Fruit fly (Drosophila melanogaster) whole organism, prepupa: ENCODE measurements around the gene Naprt.

Experiments
- Blimp-1 ChIP-seq: fragments of 200-800 bp; sonication (Bioruptor generic); optimal IDR thresholded peaks from 3 replicates; lab custom pipeline; 2017; ENCODE audit warnings: missing biosample characterization, missing genetic modification characterization, mild to moderate bottlenecking, moderate library complexity, missing genetic modification reagents
- CG10631 ChIP-seq: fragments of 200-800 bp; sonication (Bioruptor generic); optimal IDR thresholded peaks from 2 replicates; lab custom pipeline; 2016; ENCODE audit warnings: missing biosample characterization, missing genetic modification characterization
- CG11294 ChIP-seq: fragments of 200-800 bp; sonication (Bioruptor generic); IDR thresholded peaks from 2 replicates; pipeline ENCODE4 v1.3.6; 2022; ENCODE audit warnings: missing biosample characterization, missing genetic modification characterization
- CG11762 ChIP-seq: fragments of 200-800 bp; sonication (Bioruptor generic); optimal IDR thresholded peaks from 3 replicates; lab custom pipeline; 2016; ENCODE audit warnings: missing biosample characterization, missing genetic modification characterization; ENCODE audit not compliant: insufficient read depth
- CG11902 ChIP-seq: fragments of 200-800 bp; sonication (Bioruptor generic); optimal IDR thresholded peaks from 3 replicates; lab custom pipeline; 2016; ENCODE audit warnings: missing biosample characterization, missing genetic modification characterization
- CG1621 ChIP-seq: fragments of 200-800 bp; sonication (Bioruptor generic); optimal IDR thresholded peaks from 3 replicates; lab custom pipeline; 2018; ENCODE audit warnings: missing biosample characterization, mild to moderate bottlenecking, missing genetic modification characterization
- CG16779 ChIP-seq: fragments of 200-800 bp; sonication (Bioruptor generic); optimal IDR thresholded peaks from 3 replicates; lab custom pipeline; 2017; ENCODE audit warnings: missing biosample characterization, mild to moderate bottlenecking, missing genetic modification characterization
- CG3032 ChIP-seq: fragments of 200-800 bp; optimal IDR thresholded peaks from 2 replicates; lab custom pipeline; 2019; ENCODE audit warnings: missing biosample characterization, mild to moderate bottlenecking, missing genetic modification characterization, moderate library complexity
- CG31627 ChIP-seq: fragments of 200-800 bp; sonication (Bioruptor generic); optimal IDR thresholded peaks from 3 replicates; lab custom pipeline; 2016; ENCODE audit warnings: missing biosample characterization, missing genetic modification characterization
- CG32006 ChIP-seq: fragments of 200-800 bp; sonication (Bioruptor generic); optimal IDR thresholded peaks from 3 replicates; lab custom pipeline; 2017; ENCODE audit warnings: missing biosample characterization, mild to moderate bottlenecking, missing genetic modification characterization
- CG34406 ChIP-seq: fragments of 200-800 bp; sonication (Bioruptor generic); optimal IDR thresholded peaks from 3 replicates; lab custom pipeline; 2016; ENCODE audit warnings: missing biosample characterization, missing genetic modification characterization
- CG3919 ChIP-seq: fragments of 200-800 bp; sonication (Bioruptor generic); optimal IDR thresholded peaks from 3 replicates; lab custom pipeline; 2016; ENCODE audit warnings: missing biosample characterization, missing genetic modification characterization
- CG4318 ChIP-seq: fragments of 200-800 bp; sonication (Bioruptor generic); optimal IDR thresholded peaks from 3 replicates; lab custom pipeline; 2017; ENCODE audit warnings: missing biosample characterization, mild to moderate bottlenecking, missing genetic modification characterization
- CG6163 ChIP-seq: fragments of 200-800 bp; sonication (Bioruptor generic); IDR thresholded peaks from 3 replicates; pipeline ENCODE4 v1.3.6; 2022; ENCODE audit warnings: missing biosample characterization, missing genetic modification characterization
- CG6276 ChIP-seq: fragments of 200-800 bp; sonication (Bioruptor generic); optimal IDR thresholded peaks from 2 replicates; lab custom pipeline; 2017; ENCODE audit warnings: missing biosample characterization, mild to moderate bottlenecking, missing genetic modification characterization
- CG6792 ChIP-seq: fragments of 200-800 bp; sonication (Bioruptor generic); optimal IDR thresholded peaks from 3 replicates; lab custom pipeline; 2016; ENCODE audit warnings: missing biosample characterization, missing genetic modification characterization
- CG6808 ChIP-seq: fragments of 200-800 bp; sonication (Bioruptor generic); optimal IDR thresholded peaks from 3 replicates; lab custom pipeline; 2017; ENCODE audit warnings: missing biosample characterization, missing genetic modification characterization, mild to moderate bottlenecking, moderate library complexity, missing genetic modification reagents
- CG7368 ChIP-seq: fragments of 200-800 bp; sonication (Bioruptor generic); optimal IDR thresholded peaks from 3 replicates; lab custom pipeline; 2016; ENCODE audit warnings: missing biosample characterization, missing genetic modification characterization
- CG8119 ChIP-seq: fragments of 200-800 bp; sonication (Bioruptor generic); IDR thresholded peaks from 3 replicates; pipeline ENCODE4 v1.3.6; 2022; ENCODE audit warnings: missing biosample characterization, missing genetic modification characterization
- CG8319 ChIP-seq: fragments of 200-800 bp; sonication (Bioruptor generic); optimal IDR thresholded peaks from 3 replicates; lab custom pipeline; 2016; ENCODE audit warnings: missing biosample characterization, missing genetic modification characterization
- CG8632 ChIP-seq: fragments of 200-800 bp; sonication (Bioruptor generic); optimal IDR thresholded peaks from 3 replicates; lab custom pipeline; 2016; ENCODE audit warnings: missing biosample characterization, missing genetic modification characterization
- CG9139 ChIP-seq: fragments of 200-800 bp; sonication (Bioruptor generic); optimal IDR thresholded peaks from 3 replicates; lab custom pipeline; 2017; ENCODE audit warnings: missing biosample characterization, mild to moderate bottlenecking, missing genetic modification characterization
- Eip75B ChIP-seq: fragments of 200-800 bp; sonication (Bioruptor generic); optimal IDR thresholded peaks from 3 replicates; lab custom pipeline; 2016; ENCODE audit warnings: missing biosample characterization, missing genetic modification characterization
- Eip78C ChIP-seq: fragments of 200-800 bp; sonication (Bioruptor generic); peaks from one replicate; lab custom pipeline; 2016; ENCODE audit warnings: missing biosample characterization, missing genetic modification characterization
- Eip93F ChIP-seq: fragments of 200-800 bp; sonication (Bioruptor generic); optimal IDR thresholded peaks from 2 replicates; lab custom pipeline; 2016; ENCODE audit warnings: missing biosample characterization, mild to moderate bottlenecking, missing genetic modification characterization
- Ets21C ChIP-seq: fragments of 200-800 bp; sonication (Bioruptor generic); optimal IDR thresholded peaks from 3 replicates; lab custom pipeline; 2016; ENCODE audit warnings: missing biosample characterization, missing genetic modification characterization
- Ets96B ChIP-seq: fragments of 200-800 bp; optimal IDR thresholded peaks from 2 replicates; lab custom pipeline; 2019; ENCODE audit warnings: missing biosample characterization, mild to moderate bottlenecking, missing genetic modification characterization, moderate library complexity
- Hr38 ChIP-seq: sonication (Bioruptor generic); optimal IDR thresholded peaks from 2 replicates; lab custom pipeline; 2016; ENCODE audit warnings: missing biosample characterization, missing genetic modification characterization
- Hr39 ChIP-seq: fragments of 200-800 bp; sonication (Bioruptor generic); optimal IDR thresholded peaks from 2 replicates; lab custom pipeline; 2016; ENCODE audit warnings: missing biosample characterization, missing genetic modification characterization
- Hr4 ChIP-seq: fragments of 200-800 bp; sonication (Bioruptor generic); optimal IDR thresholded peaks from 3 replicates; lab custom pipeline; 2016; ENCODE audit warnings: missing biosample characterization, missing genetic modification characterization
- Lpt ChIP-seq: fragments of 200-800 bp; sonication (Bioruptor generic); optimal IDR thresholded peaks from 3 replicates; lab custom pipeline; 2016; ENCODE audit warnings: missing biosample characterization, missing genetic modification characterization
- OdsH ChIP-seq: fragments of 200-800 bp; sonication (Bioruptor generic); optimal IDR thresholded peaks from 3 replicates; lab custom pipeline; 2016; ENCODE audit warnings: missing biosample characterization, missing genetic modification characterization
- Smox ChIP-seq: fragments of 200-800 bp; sonication (Bioruptor generic); optimal IDR thresholded peaks from 3 replicates; lab custom pipeline; 2016; ENCODE audit warnings: missing biosample characterization, missing genetic modification characterization
- Sox14 ChIP-seq: fragments of 200-800 bp; sonication (Bioruptor generic); optimal IDR thresholded peaks from 3 replicates; lab custom pipeline; 2016; ENCODE audit warnings: missing biosample characterization, missing genetic modification characterization
- Sox15 ChIP-seq: fragments of 200-800 bp; sonication (Bioruptor generic); optimal IDR thresholded peaks from 3 replicates; lab custom pipeline; 2016; ENCODE audit warnings: missing biosample characterization, missing genetic modification characterization
- acj6 ChIP-seq: fragments of 200-800 bp; sonication (Bioruptor generic); optimal IDR thresholded peaks from 3 replicates; lab custom pipeline; 2016; ENCODE audit warnings: missing biosample characterization, missing genetic modification characterization
- cyc ChIP-seq: fragments of 200-800 bp; sonication (Bioruptor generic); optimal IDR thresholded peaks from 3 replicates; lab custom pipeline; 2016; ENCODE audit warnings: missing biosample characterization, missing genetic modification characterization
- dac ChIP-seq: fragments of 200-800 bp; sonication (Bioruptor generic); optimal IDR thresholded peaks from 2 replicates; lab custom pipeline; 2017; ENCODE audit warnings: missing biosample characterization, mild to moderate bottlenecking, missing genetic modification characterization
- dsx ChIP-seq: fragments of 200-800 bp; optimal IDR thresholded peaks from 3 replicates; lab custom pipeline; 2019; ENCODE audit warnings: missing biosample characterization, mild to moderate bottlenecking, missing genetic modification characterization, moderate library complexity; ENCODE audit not compliant: poor library complexity, severe bottlenecking
- esn ChIP-seq: fragments of 200-800 bp; sonication (Bioruptor generic); optimal IDR thresholded peaks from 2 replicates; lab custom pipeline; 2016; ENCODE audit warnings: missing biosample characterization, mild to moderate bottlenecking, missing genetic modification characterization, moderate library complexity
- fd59A ChIP-seq: fragments of 200-800 bp; sonication (Bioruptor generic); optimal IDR thresholded peaks from 2 replicates; lab custom pipeline; 2017; ENCODE audit warnings: missing biosample characterization, mild to moderate bottlenecking, missing genetic modification characterization, missing genetic modification reagents
- fd85E ChIP-seq: fragments of 200-800 bp; sonication (Bioruptor generic); optimal IDR thresholded peaks from 3 replicates; lab custom pipeline; 2016; ENCODE audit warnings: missing biosample characterization, missing genetic modification characterization
- fkh ChIP-seq: fragments of 200-800 bp; sonication (Bioruptor generic); optimal IDR thresholded peaks from 3 replicates; lab custom pipeline; 2017; ENCODE audit warnings: missing biosample characterization, mild to moderate bottlenecking, missing genetic modification characterization, moderate library complexity
- net ChIP-seq: fragments of 200-800 bp; sonication (Bioruptor generic); optimal IDR thresholded peaks from 3 replicates; lab custom pipeline; 2016; ENCODE audit warnings: missing biosample characterization, missing genetic modification characterization
- salr ChIP-seq, 2 experiments: fragments of 200-800 bp; sonication (Bioruptor generic); optimal IDR thresholded peaks; 3 replicates each; lab custom pipeline; 2016 to 2018; ENCODE audit warnings: missing biosample characterization in 2 of 2, missing genetic modification characterization in 2 of 2, mild to moderate bottlenecking in 1 of 2
- spab ChIP-seq: fragments of 200-800 bp; sonication (Bioruptor generic); optimal IDR thresholded peaks from 2 replicates; lab custom pipeline; 2017; ENCODE audit warnings: missing biosample characterization, mild to moderate bottlenecking, missing genetic modification characterization, missing genetic modification reagents
- svp ChIP-seq: fragments of 200-800 bp; sonication (Bioruptor generic); peaks from one replicate; lab custom pipeline; 2016; ENCODE audit warnings: missing biosample characterization, missing genetic modification characterization
- topi ChIP-seq: fragments of 200-800 bp; sonication (Bioruptor generic); optimal IDR thresholded peaks from 3 replicates; lab custom pipeline; 2016; ENCODE audit warnings: missing biosample characterization, missing genetic modification characterization
- vri ChIP-seq: fragments of 200-800 bp; sonication (Bioruptor generic); optimal IDR thresholded peaks from 3 replicates; lab custom pipeline; 2016; ENCODE audit warnings: missing biosample characterization, mild to moderate bottlenecking, missing genetic modification characterization

Naprt gene

DNA sequence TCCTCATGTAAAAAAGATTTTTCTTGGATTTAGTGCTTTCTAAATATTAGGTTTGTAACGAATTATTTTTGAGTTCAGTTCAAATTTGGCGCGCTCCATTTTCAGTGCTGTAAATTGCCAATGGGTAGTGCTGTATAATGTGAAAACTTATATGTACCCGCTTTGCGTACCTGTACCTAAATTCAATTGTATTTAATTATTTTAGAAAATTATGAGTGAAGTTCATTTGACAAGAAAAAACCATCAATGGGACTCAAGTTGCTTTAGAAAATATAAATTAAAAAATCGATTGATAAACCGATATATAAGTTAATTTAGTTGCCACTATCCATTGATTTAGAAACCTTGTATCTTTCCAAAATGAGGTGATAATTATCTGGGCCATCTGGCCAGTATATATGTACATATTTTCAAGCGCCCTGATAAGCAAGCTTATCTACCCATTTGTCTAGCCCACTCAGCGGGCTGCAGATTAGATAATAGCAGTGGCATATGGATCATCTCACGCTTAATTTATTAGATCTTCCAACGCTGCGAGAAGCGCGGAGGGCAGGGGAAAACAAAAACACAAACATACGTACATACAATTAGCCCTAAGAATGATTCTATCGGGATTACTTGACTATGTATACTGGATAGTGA lies 26.4 kb upstream of the Naprt start (continued):
- peak; percentile 27 for TF ChIP-seq Hr4
- no peak for TF ChIP-seq dsx (GFP tag; lab: Kevin White, UChicago)
- TF ChIP-seq CG6163 = no peak
- TF ChIP-seq Hr38 (GFP tag; lab: Kevin White, UChicago) = no peak
- TF ChIP-seq Ets96B (tag; lab: Kevin White, UChicago) = no peak
- no peak for TF ChIP-seq CG34406 (GFP tag; lab: Kevin White, UChicago)
- peak; percentile 34 for TF ChIP-seq CG31627 (GFP tag; lab: Kevin White, UChicago)
- TF ChIP-seq Sox15 = no peak

DNA sequence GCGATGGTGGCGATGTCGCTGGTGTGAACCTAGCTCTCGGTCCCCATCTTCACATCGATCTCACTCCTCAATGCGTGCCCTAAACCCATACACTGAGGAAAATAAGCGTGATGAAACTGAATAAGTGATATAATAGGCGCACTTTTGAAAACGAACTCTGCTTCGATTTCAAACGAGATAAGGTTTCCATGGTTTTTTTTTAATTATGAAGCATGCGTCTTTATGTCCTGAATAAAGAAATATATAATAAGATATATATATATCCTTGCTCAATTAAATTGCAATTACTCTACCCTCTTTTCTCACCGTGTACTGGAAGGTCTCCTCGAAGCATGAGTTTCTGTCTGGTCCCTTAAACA lies 25.0 kb upstream of the Naprt start:
- peak; percentile 94 for TF ChIP-seq CG3032 (tag; lab: Kevin White, UChicago)
- TF ChIP-seq Ets21C (GFP tag; lab: Kevin White, UChicago) = peak; percentile 41
- TF ChIP-seq CG31627 (GFP tag; lab: Kevin White, UChicago) = peak; percentile 67
- peak; percentile 89 for TF ChIP-seq Ets96B (tag; lab: Kevin White, UChicago)
- peak; percentile 85 for TF ChIP-seq OdsH (GFP tag; lab: Kevin White, UChicago)
- TF ChIP-seq CG7368 = peak; percentile 62
- TF ChIP-seq CG11294 (GFP tag; lab: Robert Waterston, UW) = 0 out of 2 replicates have a peak, but pooled peaks have one; percentile 19
- TF ChIP-seq CG3919 (GFP tag; lab: Kevin White, UChicago) = peak; percentile 90
- TF ChIP-seq salr (GFP tag; optimal IDR thresholded peaks at IDR 0.05; lab: Kevin White, UChicago) = peak; percentile 83 to 87
- TF ChIP-seq CG1621 (tag; lab: Kevin White, UChicago) = peak; percentile 79
- TF ChIP-seq CG10631 (GFP tag; lab: Kevin White, UChicago) = peak; percentile 92
- TF ChIP-seq topi = peak; percentile 79
- peak; percentile 60 for TF ChIP-seq CG6276 (GFP tag; lab: Kevin White, UChicago)
- TF ChIP-seq CG8632 = peak; percentile 81
- TF ChIP-seq CG11762 (GFP tag; lab: Kevin White, UChicago) = peak; percentile 68
- TF ChIP-seq CG11902 (GFP tag; lab: Kevin White, UChicago) = peak; percentile 60
- TF ChIP-seq Eip75B (GFP tag; lab: Kevin White, UChicago) = peak; percentile 79
- peak; percentile 90 for TF ChIP-seq svp (GFP tag; lab: Kevin White, UChicago)
- TF ChIP-seq CG9139 (GFP tag; lab: Kevin White, UChicago) = peak; percentile 89
- TF ChIP-seq Sox15 = peak; percentile 60
- TF ChIP-seq CG4318 (GFP tag; lab: Kevin White, UChicago) = peak; percentile 67
- TF ChIP-seq Sox14 (GFP tag; lab: Kevin White, UChicago) = peak; percentile 77
- peak; percentile 78 for TF ChIP-seq CG32006 (GFP tag; lab: Kevin White, UChicago)
- TF ChIP-seq vri (GFP tag; lab: Kevin White, UChicago) = peak; percentile 72
- TF ChIP-seq Hr4 = peak; percentile 32
- TF ChIP-seq CG6808 = peak; percentile 93
- peak; percentile 66 for TF ChIP-seq CG8319 (GFP tag; lab: Kevin White, UChicago)
- TF ChIP-seq cyc (GFP tag; lab: Kevin White, UChicago) = peak; percentile 75
- peak; percentile 57 for TF ChIP-seq Hr39 (GFP tag; lab: Kevin White, UChicago)
- TF ChIP-seq acj6 = peak; percentile 89
- peak; percentile 59 for TF ChIP-seq Eip93F (GFP tag; lab: Kevin White, UChicago)
- TF ChIP-seq fd85E (GFP tag; lab: Kevin White, UChicago) = no peak
- TF ChIP-seq esn = peak; percentile 78
- peak; percentile 59 for TF ChIP-seq Lpt (GFP tag; lab: Kevin White, UChicago)
- TF ChIP-seq fkh (GFP tag; lab: Kevin White, UChicago) = no peak
- peak; percentile 14 for TF ChIP-seq dac (GFP tag; lab: Kevin White, UChicago)
- TF ChIP-seq CG16779 = peak; percentile 77
- TF ChIP-seq fd59A (GFP tag; lab: Kevin White, UChicago) = peak; percentile 90
- peak; percentile 75 for TF ChIP-seq net (GFP tag; lab: Kevin White, UChicago)
- peak; percentile 58 for TF ChIP-seq Blimp-1 (GFP tag; lab: Kevin White, UChicago)
- peak; percentile 69 for TF ChIP-seq CG8119 (GFP tag; lab: Robert Waterston, UW)
- TF ChIP-seq Eip78C (GFP tag; lab: Kevin White, UChicago) = peak; percentile 95
- peak; percentile 80 for TF ChIP-seq CG6792 (GFP tag; lab: Kevin White, UChicago)
- peak; percentile 71 for TF ChIP-seq Smox (GFP tag; lab: Kevin White, UChicago)
- TF ChIP-seq spab (GFP tag; lab: Kevin White, UChicago) = peak; percentile 90
